Fruit fly (Drosophila melanogaster) whole organism, embryonic: Measurements from ENCODE around the gene Cyp6d4.

Experiments
- Aef1 ChIP-seq: fragments of 200-800 bp; sonication (Bioruptor generic); IDR thresholded peaks from 3 replicates; pipeline ENCODE4 v1.3.6; 2022; ENCODE audit warnings: missing biosample characterization, missing genetic modification characterization
- Antp ChIP-seq: fragments of 200-800 bp; sonication (Bioruptor generic); optimal IDR thresholded peaks from 3 replicates; lab custom pipeline; 2016; ENCODE audit warnings: missing biosample characterization, missing genetic modification characterization
- Asciz ChIP-seq: fragments of 200-800 bp; sonication (Bioruptor generic); optimal IDR thresholded peaks from 2 replicates; lab custom pipeline; 2017; ENCODE audit warnings: missing biosample characterization, mild to moderate bottlenecking, missing genetic modification characterization, missing genetic modification reagents
- Bdp1 ChIP-seq: fragments of 200-800 bp; sonication (Bioruptor generic); optimal IDR thresholded peaks from 3 replicates; lab custom pipeline; 2016; ENCODE audit warnings: missing biosample characterization, missing genetic modification characterization
- Bteb2 ChIP-seq: fragments of 200-800 bp; sonication (Bioruptor generic); optimal IDR thresholded peaks from 2 replicates; lab custom pipeline; 2016; ENCODE audit warnings: missing biosample characterization, missing genetic modification characterization
- CG10209 ChIP-seq: fragments of 200-800 bp; sonication (Bioruptor generic); optimal IDR thresholded peaks from 3 replicates; lab custom pipeline; 2017; ENCODE audit warnings: missing biosample characterization, mild to moderate bottlenecking, missing genetic modification characterization, missing genetic modification reagents
- CG10462 ChIP-seq: fragments of 200-800 bp; sonication (Bioruptor generic); optimal IDR thresholded peaks from 2 replicates; lab custom pipeline; 2016; ENCODE audit warnings: missing biosample characterization, missing genetic modification characterization
- CG10543 ChIP-seq: fragments of 200-800 bp; sonication (Bioruptor generic); optimal IDR thresholded peaks from 3 replicates; lab custom pipeline; 2017; ENCODE audit warnings: missing biosample characterization, mild to moderate bottlenecking, missing genetic modification characterization, moderate library complexity
- CG11398 ChIP-seq: fragments of 200-800 bp; sonication (Bioruptor generic); optimal IDR thresholded peaks from 2 replicates; lab custom pipeline; 2016; ENCODE audit warnings: missing biosample characterization, missing genetic modification characterization
- CG12071 ChIP-seq: fragments of 200-800 bp; sonication (Bioruptor generic); optimal IDR thresholded peaks from 3 replicates; lab custom pipeline; 2018; ENCODE audit warnings: missing biosample characterization, mild to moderate bottlenecking, missing genetic modification characterization
- CG12744 ChIP-seq: fragments of 200-800 bp; sonication (Bioruptor generic); optimal IDR thresholded peaks from 2 replicates; lab custom pipeline; 2016; ENCODE audit warnings: missing biosample characterization, missing genetic modification characterization
- CG12942 ChIP-seq: fragments of 200-800 bp; sonication (Bioruptor generic); optimal IDR thresholded peaks from 3 replicates; lab custom pipeline; 2016; ENCODE audit warnings: missing biosample characterization, missing genetic modification characterization
- CG13296 ChIP-seq: fragments of 200-800 bp; sonication (Bioruptor generic); optimal IDR thresholded peaks from 3 replicates; lab custom pipeline; 2018; ENCODE audit warnings: missing biosample characterization, mild to moderate bottlenecking, missing genetic modification characterization
- CG13424 ChIP-seq: fragments of 200-800 bp; sonication (Bioruptor generic); optimal IDR thresholded peaks from 2 replicates; lab custom pipeline; 2019; ENCODE audit warnings: missing biosample characterization, mild to moderate bottlenecking, missing genetic modification characterization, moderate library complexity
- CG14710 ChIP-seq: fragments of 200-800 bp; sonication (Bioruptor generic); optimal IDR thresholded peaks from 3 replicates; lab custom pipeline; 2019; ENCODE audit warnings: missing biosample characterization, mild to moderate bottlenecking, missing genetic modification characterization, moderate library complexity
- CG14860 ChIP-seq: fragments of 200-800 bp; sonication (Bioruptor generic); IDR thresholded peaks from 3 replicates; pipeline ENCODE4 v1.3.6; 2022; ENCODE audit warnings: missing biosample characterization, missing genetic modification characterization; ENCODE audit not compliant: partially characterized antibody
- CG17912 ChIP-seq: fragments of 200-800 bp; sonication (Bioruptor generic); optimal IDR thresholded peaks from 2 replicates; lab custom pipeline; 2018; ENCODE audit warnings: missing biosample characterization, mild to moderate bottlenecking, missing genetic modification characterization
- CG18262 ChIP-seq: fragments of 200-800 bp; optimal IDR thresholded peaks from 3 replicates; lab custom pipeline; 2019; ENCODE audit warnings: missing biosample characterization, mild to moderate bottlenecking, missing genetic modification characterization, moderate library complexity
- CG30431 ChIP-seq: fragments of 200-800 bp; sonication (Bioruptor generic); optimal IDR thresholded peaks from 2 replicates; lab custom pipeline; 2017; ENCODE audit warnings: missing biosample characterization, missing genetic modification characterization
- CG31441 ChIP-seq: fragments of 200-800 bp; sonication (Bioruptor generic); IDR thresholded peaks from 2 replicates; pipeline ENCODE4 v1.3.6; 2022; ENCODE audit warnings: missing biosample characterization, missing genetic modification characterization
- CG32532 ChIP-seq: fragments of 200-800 bp; sonication (Bioruptor generic); IDR thresholded peaks from 2 replicates; pipeline ENCODE4 v1.3.6; 2022; ENCODE audit warnings: missing biosample characterization, missing genetic modification characterization
- CG42726 ChIP-seq: fragments of 200-800 bp; sonication (Bioruptor generic); IDR thresholded peaks from 2 replicates; pipeline ENCODE4 v1.3.6; 2022; ENCODE audit warnings: missing biosample characterization, missing genetic modification characterization; ENCODE audit not compliant: partially characterized antibody
- CG5953 ChIP-seq: fragments of 200-800 bp; sonication (Bioruptor generic); IDR thresholded peaks from 2 replicates; pipeline ENCODE4 v1.3.6; 2022; ENCODE audit warnings: missing biosample characterization, missing genetic modification characterization
- CG8290 ChIP-seq, 3 experiments: fragments of 200-800 bp; sonication (Bioruptor generic); optimal IDR thresholded peaks; 2 replicates each; lab custom pipeline; 2016 to 2019; ENCODE audit warnings: missing biosample characterization in 3 of 3, missing genetic modification characterization in 3 of 3, mild to moderate bottlenecking in 2 of 3, moderate library complexity in 1 of 3
- CrebB ChIP-seq: fragments of 200-800 bp; sonication (Bioruptor generic); optimal IDR thresholded peaks from 3 replicates; lab custom pipeline; 2018; ENCODE audit warnings: missing biosample characterization, mild to moderate bottlenecking, missing genetic modification characterization
- Doc2 ChIP-seq: fragments of 200-800 bp; sonication (Bioruptor generic); IDR thresholded peaks from 2 replicates; pipeline ENCODE4 v1.3.6; 2022; ENCODE audit warnings: missing biosample characterization, missing genetic modification characterization
- HLH4C ChIP-seq: fragments of 200-800 bp; sonication (Bioruptor generic); IDR thresholded peaks from 3 replicates; pipeline ENCODE4 v1.3.6; 2022; ENCODE audit warnings: missing biosample characterization, missing genetic modification characterization; ENCODE audit not compliant: partially characterized antibody
- HLH54F ChIP-seq: fragments of 200-800 bp; sonication (Bioruptor generic); optimal IDR thresholded peaks from 3 replicates; lab custom pipeline; 2016; ENCODE audit warnings: missing biosample characterization, missing genetic modification characterization
- HLHmδ ChIP-seq: fragments of 200-800 bp; sonication (Bioruptor generic); optimal IDR thresholded peaks from 2 replicates; lab custom pipeline; 2018; ENCODE audit warnings: missing biosample characterization, mild to moderate bottlenecking, missing genetic modification characterization, moderate library complexity
- Hr3 ChIP-seq: fragments of 200-800 bp; sonication (Bioruptor generic); optimal IDR thresholded peaks from 3 replicates; lab custom pipeline; 2016; ENCODE audit warnings: missing biosample characterization, missing genetic modification characterization
- MBD-R2 ChIP-seq: fragments of 200-800 bp; sonication (Bioruptor generic); IDR thresholded peaks from 2 replicates; pipeline ENCODE4 v1.3.6; 2022; ENCODE audit warnings: missing biosample characterization, missing genetic modification characterization
- Mes4 ChIP-seq: fragments of 200-800 bp; sonication (Bioruptor generic); optimal IDR thresholded peaks from 2 replicates; lab custom pipeline; 2016; ENCODE audit warnings: missing biosample characterization, missing genetic modification characterization
- Ptx1 ChIP-seq: fragments of 200-800 bp; sonication (Bioruptor generic); IDR thresholded peaks from 2 replicates; pipeline ENCODE4 v1.3.6; 2022; ENCODE audit warnings: missing biosample characterization, missing genetic modification characterization
- Rfx ChIP-seq: fragments of 200-800 bp; sonication (Bioruptor generic); IDR thresholded peaks from 2 replicates; pipeline ENCODE4 v1.3.6; 2022; ENCODE audit warnings: missing biosample characterization, missing genetic modification characterization
- Xbp1 ChIP-seq: fragments of 200-800 bp; sonication (Bioruptor generic); optimal IDR thresholded peaks from 3 replicates; lab custom pipeline; 2016; ENCODE audit warnings: missing biosample characterization, mild to moderate bottlenecking, missing genetic modification characterization
- cg ChIP-seq: fragments of 200-800 bp; sonication (Bioruptor generic); optimal IDR thresholded peaks from 3 replicates; lab custom pipeline; 2019; ENCODE audit warnings: missing biosample characterization, mild to moderate bottlenecking, missing genetic modification characterization, moderate library complexity
- crol ChIP-seq: fragments of 200-800 bp; sonication (Bioruptor generic); IDR thresholded peaks from 2 replicates; pipeline ENCODE4 v1.3.6; 2022; ENCODE audit warnings: missing biosample characterization, missing genetic modification characterization
- fd96Cb ChIP-seq: fragments of 200-800 bp; sonication (Bioruptor generic); optimal IDR thresholded peaks from 2 replicates; lab custom pipeline; 2018; ENCODE audit warnings: missing biosample characterization, mild to moderate bottlenecking, missing genetic modification characterization, moderate library complexity
- ken ChIP-seq: fragments of 200-800 bp; sonication (Bioruptor generic); IDR thresholded peaks from 3 replicates; pipeline ENCODE4 v1.3.6; 2022; ENCODE audit warnings: missing biosample characterization, missing genetic modification characterization
- lilli ChIP-seq: fragments of 200-800 bp; sonication (Bioruptor generic); optimal IDR thresholded peaks from 3 replicates; lab custom pipeline; 2016; ENCODE audit warnings: missing biosample characterization, missing genetic modification characterization
- oc ChIP-seq: fragments of 200-800 bp; sonication (Bioruptor generic); optimal IDR thresholded peaks from 2 replicates; lab custom pipeline; 2018; ENCODE audit warnings: missing biosample characterization, mild to moderate bottlenecking, missing genetic modification characterization, moderate library complexity
- onecut ChIP-seq: fragments of 200-800 bp; sonication (Bioruptor generic); IDR thresholded peaks from 2 replicates; pipeline ENCODE4 v1.3.6; 2022; ENCODE audit warnings: missing biosample characterization, missing genetic modification characterization
- org-1 ChIP-seq: fragments of 200-800 bp; sonication (Bioruptor generic); optimal IDR thresholded peaks from 2 replicates; lab custom pipeline; 2017; ENCODE audit warnings: missing biosample characterization, missing genetic modification characterization
- peb ChIP-seq: fragments of 200-800 bp; sonication (Bioruptor generic); IDR thresholded peaks from 2 replicates; pipeline ENCODE4 v1.3.6; 2022; ENCODE audit warnings: missing biosample characterization, missing genetic modification characterization
- ranshi ChIP-seq: fragments of 200-800 bp; sonication (Bioruptor generic); IDR thresholded peaks from 2 replicates; pipeline ENCODE4 v1.3.6; 2022; ENCODE audit warnings: missing biosample characterization, missing genetic modification characterization
- ro ChIP-seq: fragments of 200-800 bp; sonication (Bioruptor generic); IDR thresholded peaks from 2 replicates; pipeline ENCODE4 v1.3.6; 2022; ENCODE audit warnings: missing biosample characterization, missing genetic modification characterization
- sug ChIP-seq: fragments of 200-800 bp; optimal IDR thresholded peaks from 2 replicates; lab custom pipeline; 2019; ENCODE audit warnings: missing biosample characterization, mild to moderate bottlenecking, missing genetic modification characterization, moderate library complexity
- trem ChIP-seq: fragments of 200-800 bp; optimal IDR thresholded peaks from 3 replicates; lab custom pipeline; 2019; ENCODE audit warnings: missing biosample characterization, mild to moderate bottlenecking, missing genetic modification characterization, moderate library complexity
- wdn ChIP-seq: fragments of 200-800 bp; sonication (Bioruptor generic); IDR thresholded peaks from 2 replicates; pipeline ENCODE4 v1.3.6; 2022; ENCODE audit warnings: missing biosample characterization, missing genetic modification characterization
- z ChIP-seq: fragments of 200-800 bp; sonication (Bioruptor generic); IDR thresholded peaks from 3 replicates; pipeline ENCODE4 v1.3.6; 2022; ENCODE audit warnings: missing biosample characterization, missing genetic modification characterization
- zfh2 ChIP-seq: fragments of 200-800 bp; sonication (Bioruptor generic); optimal IDR thresholded peaks from 2 replicates; lab custom pipeline; 2016; ENCODE audit warnings: missing biosample characterization, missing genetic modification characterization

Cyp6d4 gene

DNA sequence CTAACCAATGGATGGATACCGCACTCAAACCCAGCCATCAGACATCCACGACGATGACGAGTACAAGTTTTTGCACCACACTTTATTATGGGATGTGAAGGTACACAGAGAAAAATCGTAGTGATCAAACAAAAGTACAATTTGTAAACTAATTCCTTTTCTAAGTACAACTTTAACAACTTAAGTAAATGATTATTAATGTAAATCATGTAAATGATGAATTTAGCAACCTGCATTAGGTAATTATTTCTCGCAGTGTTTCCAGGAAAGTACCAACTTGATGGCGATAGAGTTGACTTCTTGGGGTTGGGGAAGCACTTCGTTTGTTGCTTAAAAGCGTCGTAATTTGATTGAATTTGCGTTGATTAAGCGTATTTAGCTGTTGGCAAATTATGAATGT lies 35.0 kb upstream of the Cyp6d4 start (continued):
- TF ChIP-seq Rfx (GFP tag; lab: Robert Waterston, UW) (peak; percentile 59), HLH4C (GFP tag; lab: Robert Waterston, UW) (no peak), CG14710 (tag; lab: Kevin White, UChicago) (peak; percentile 29), Mes4 (peak; percentile 28), z (GFP tag; lab: Robert Waterston, UW) (no peak), crol (GFP tag; lab: Robert Waterston, UW) (no peak), CG17912 (GFP tag; lab: Kevin White, UChicago) (no peak), CG18262 (tag; lab: Kevin White, UChicago) (no peak), Asciz (GFP tag; lab: Kevin White, UChicago) (peak; percentile 28), CG13296 (GFP tag; lab: Kevin White, UChicago) (peak; percentile 46), CG14860 (GFP tag; lab: Robert Waterston, UW) (no peak), wdn (GFP tag; lab: Robert Waterston, UW) (peak; percentile 40; the same call in 1 of the 2 replicates), ken (GFP tag; lab: Robert Waterston, UW) (peak; percentile 51; the same call in 2 of the 3 replicates), trem (tag; lab: Kevin White, UChicago) (peak; percentile 14), Xbp1 (peak; percentile 73), HLH54F (peak; percentile 46), Bteb2 (peak; percentile 56), Aef1 (GFP tag; lab: Robert Waterston, UW) (peak; percentile 41; the same call in 1 of the 3 replicates), CG5953 (peak; percentile 56; the same call in 1 of the 2 replicates), MBD-R2 (GFP tag; lab: Robert Waterston, UW) (peak; percentile 41; the same call in 1 of the 2 replicates), fd96Cb (tag; lab: Kevin White, UChicago) (peak; percentile 43), CG31441 (GFP tag; lab: Robert Waterston, UW) (peak; percentile 59), peb (no peak), CG30431 (GFP tag; lab: Kevin White, UChicago) (peak; percentile 17), sug (no peak), Hr3 (GFP tag; lab: Kevin White, UChicago) (peak; percentile 70), Bdp1 (GFP tag; lab: Kevin White, UChicago) (peak; percentile 22), CrebB (tag; lab: Kevin White, UChicago) (peak; percentile 60), CG42726 (GFP tag; lab: Robert Waterston, UW) (no peak), Antp (GFP tag; lab: Kevin White, UChicago) (no peak), CG32532 (peak; percentile 60; the same call in 1 of the 2 replicates), CG10462 (GFP tag; lab: Kevin White, UChicago) (peak; percentile 54), zfh2 (GFP tag; lab: Kevin White, UChicago) (no peak), Ptx1 (GFP tag; lab: Robert Waterston, UW) (peak; percentile 62; the same call in 1 of the 2 replicates), cg (GFP tag; lab: Kevin White, UChicago) (no peak), oc (tag; lab: Kevin White, UChicago) (peak; percentile 56), CG12071 (peak; percentile 58), Doc2 (GFP tag; lab: Robert Waterston, UW) (no peak), lilli (GFP tag; lab: Kevin White, UChicago) (peak; percentile 69), onecut (GFP tag; lab: Robert Waterston, UW) (peak; percentile 48; the same call in 1 of the 2 replicates), CG8290 (GFP tag; optimal IDR thresholded peaks at IDR 0.05; lab: Kevin White, UChicago) (no peak), CG8290 (tag; optimal IDR thresholded peaks at IDR 0.05; lab: Kevin White, UChicago) (peak in 1 of 2 experiments; percentile 91), CG10543 (peak; percentile 11), CG12744 (peak; percentile 2), ranshi (peak; percentile 55; the same call in 1 of the 2 replicates), CG13424 (tag; lab: Kevin White, UChicago) (peak; percentile 66), org-1 (GFP tag; lab: Kevin White, UChicago) (peak; percentile 58), ro (no peak), CG11398 (GFP tag; lab: Kevin White, UChicago) (no peak), HLHmδ (GFP tag; lab: Kevin White, UChicago) (no peak), CG12942 (GFP tag; lab: Kevin White, UChicago) (peak; percentile 45), CG10209 (GFP tag; lab: Kevin White, UChicago) (peak; percentile 67)
